Worm (Caenorhabditis elegans): ENCODE measurements around the gene ptr-13.

ptr-13 gene

DNA sequence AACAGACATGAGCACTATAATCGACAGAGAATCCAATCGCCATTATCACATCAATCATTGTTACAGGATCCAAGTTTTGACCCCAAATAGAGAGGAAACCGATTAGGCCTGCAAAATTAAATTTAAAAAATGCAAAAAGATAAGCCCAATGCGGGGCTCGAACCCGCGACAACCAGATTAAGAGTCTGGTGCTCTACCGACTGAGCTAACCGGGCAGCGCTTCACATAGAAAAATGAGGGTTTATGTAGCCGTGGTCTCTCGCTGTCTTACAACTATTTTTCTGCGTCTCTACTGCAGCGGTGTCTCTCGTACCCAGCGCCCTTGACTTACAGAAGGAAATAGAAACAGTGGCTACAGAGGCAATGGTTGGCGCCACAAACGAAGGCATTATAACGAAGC lies 4.6 kb downstream of the ptr-13 start:
- TF ChIP-seq che-1 (tag; optimal IDR thresholded peaks at IDR 0.05) (peak; percentile 57), hlh-15 (tag; optimal IDR thresholded peaks at IDR 0.05) (no peak), sox-4 (tag; optimal IDR thresholded peaks at IDR 0.05) (peak; percentile 46), K02D7.2 (tag; optimal IDR thresholded peaks at IDR 0.05) (no peak), ets-4 (tag; optimal IDR thresholded peaks at IDR 0.05) (no peak), npax-4 (tag; optimal IDR thresholded peaks at IDR 0.05) (no peak), ttx-3 (tag; optimal IDR thresholded peaks at IDR 0.05) (peak; percentile 27), ceh-30 (tag; optimal IDR thresholded peaks at IDR 0.05) (no peak), ceh-24 (tag; optimal IDR thresholded peaks at IDR 0.05) (no peak), sdc-2 (tag; optimal IDR thresholded peaks at IDR 0.05) (peak; percentile 35), odd-2 (tag; optimal IDR thresholded peaks at IDR 0.05) (no peak), Y22D7AL.16 (tag; optimal IDR thresholded peaks at IDR 0.05) (no peak), pros-1 (tag; optimal IDR thresholded peaks at IDR 0.05) (no peak), fax-1 (tag; optimal IDR thresholded peaks at IDR 0.05) (peak; percentile 38), unc-42 (tag; optimal IDR thresholded peaks at IDR 0.05) (peak; percentile 49), T23F11.4 (GFP tag; optimal IDR thresholded peaks at IDR 0.05) (no peak), syd-9 (tag; optimal IDR thresholded peaks at IDR 0.05) (peak; percentile 47), nhr-232 (tag; optimal IDR thresholded peaks at IDR 0.05) (peak; percentile 27), madf-2 (tag; optimal IDR thresholded peaks at IDR 0.05) (peak; percentile 25), ceh-14 (tag; optimal IDR thresholded peaks at IDR 0.05) (peak; percentile 10), ceh-9 (tag; optimal IDR thresholded peaks at IDR 0.05) (no peak), fkh-10 (GFP tag; optimal IDR thresholded peaks at IDR 0.05) (no peak), pag-3 (tag; optimal IDR thresholded peaks at IDR 0.05; ENCODE audit: borderline replicate concordance) (peak; percentile 28), dmd-4 (tag; optimal IDR thresholded peaks at IDR 0.05; ENCODE audit: borderline replicate concordance) (peak; percentile 19), gmeb-2 (tag; optimal IDR thresholded peaks at IDR 0.05) (peak; percentile 27), C38D4.7 (GFP tag; optimal IDR thresholded peaks at IDR 0.05) (peak; percentile 32), hlh-13 (GFP tag; optimal IDR thresholded peaks at IDR 0.05) (peak; percentile 31), pat-9 (tag; optimal IDR thresholded peaks at IDR 0.05) (peak; percentile 20), C08G9.2 (tag; optimal IDR thresholded peaks at IDR 0.05) (peak; percentile 38), ceh-48 (tag; optimal IDR thresholded peaks at IDR 0.05) (peak; percentile 26), fkh-6 (tag; optimal IDR thresholded peaks at IDR 0.05) (peak; percentile 48), sox-2 (GFP tag; IDR thresholded peaks at IDR 0.05) (no peak), ceh-45 (GFP tag; IDR thresholded peaks at IDR 0.05) (0 out of 2 replicates have a peak, but pooled peaks have one; percentile 35), nfya-1 (tag; optimal IDR thresholded peaks at IDR 0.05) (peak; percentile 21), F13H6.1 (tag; optimal IDR thresholded peaks at IDR 0.05) (no peak), mec-3 (tag; optimal IDR thresholded peaks at IDR 0.05; ENCODE audit: borderline replicate concordance) (no peak), unc-3 (GFP tag; conservative IDR thresholded peaks at IDR 0.05) (peak; percentile 52; the same call in 1 of the 2 replicates), unc-3 (tag; optimal IDR thresholded peaks at IDR 0.05) (no peak), elt-2 (tag; optimal IDR thresholded peaks at IDR 0.05) (peak; percentile 63), ceh-34 (tag; optimal IDR thresholded peaks at IDR 0.05) (peak; percentile 8), eyg-1 (tag; optimal IDR thresholded peaks at IDR 0.05) (no peak), tbx-2 (tag; optimal IDR thresholded peaks at IDR 0.05) (peak; percentile 14), ceh-18 (tag; optimal IDR thresholded peaks at IDR 0.05) (peak; percentile 48), lin-11 (tag; optimal IDR thresholded peaks at IDR 0.05) (no peak), ceh-2 (tag; optimal IDR thresholded peaks at IDR 0.05) (peak; percentile 38), unc-55 (GFP tag; optimal IDR thresholded peaks at IDR 0.05) (no peak), elt-4 (tag; optimal IDR thresholded peaks at IDR 0.05) (no peak), zip-5 (tag; optimal IDR thresholded peaks at IDR 0.05) (no peak), dve-1 (tag; optimal IDR thresholded peaks at IDR 0.05) (peak; percentile 51), ceh-31 (tag; optimal IDR thresholded peaks at IDR 0.05) (peak; percentile 32), ceh-6 (GFP tag; optimal IDR thresholded peaks at IDR 0.05) (peak; percentile 11)

All from whole organism, late embryonic.